Worm (Caenorhabditis elegans) whole organism, L2 larva: ENCODE measurements around the gene R151.8.

ENCODE experiments used
- R02D3.7 ChIP-seq: fragments of 150-350 bp; optimal IDR thresholded peaks from 2 replicates; lab custom pipeline; 2014; ENCODE audit warnings: missing biosample characterization, missing genetic modification characterization
- alr-1 ChIP-seq: fragments of 150-350 bp; optimal IDR thresholded peaks from 2 replicates; lab custom pipeline; 2014; ENCODE audit warnings: missing biosample characterization, missing genetic modification characterization
- elt-3 ChIP-seq: sonication (generic microtip); optimal IDR thresholded peaks from 2 replicates; lab custom pipeline; 2017; ENCODE audit warnings: missing biosample characterization, missing genetic modification characterization
- fos-1 ChIP-seq: fragments of 150-350 bp; optimal IDR thresholded peaks from 2 replicates; lab custom pipeline; 2014; ENCODE audit warnings: missing biosample characterization, missing genetic modification characterization
- lin-13 ChIP-seq: fragments of 150-350 bp; optimal IDR thresholded peaks from 2 replicates; lab custom pipeline; 2014; ENCODE audit warnings: missing biosample characterization, missing genetic modification reagents, missing genetic modification characterization
- lsy-2 ChIP-seq, 2 experiments: fragments of 150-350 bp in 1 of 2; sonication (generic microtip) in 1 of 2; optimal IDR thresholded peaks; 2 replicates each; lab custom pipeline; 2014 to 2017; ENCODE audit warnings: missing biosample characterization in 2 of 2, missing genetic modification characterization in 2 of 2
- nhr-10 ChIP-seq: sonication (generic microtip); optimal IDR thresholded peaks from 2 replicates; lab custom pipeline; 2017; ENCODE audit warnings: missing biosample characterization, missing genetic modification characterization
- nhr-237 ChIP-seq: fragments of 150-350 bp; optimal IDR thresholded peaks from 2 replicates; lab custom pipeline; 2014; ENCODE audit warnings: missing biosample characterization, missing genetic modification characterization
- nhr-77 ChIP-seq: fragments of 150-350 bp; optimal IDR thresholded peaks from 2 replicates; lab custom pipeline; 2014; ENCODE audit warnings: missing biosample characterization, missing genetic modification characterization
- sma-3 ChIP-seq: sonication (generic microtip); optimal IDR thresholded peaks from 2 replicates; lab custom pipeline; 2016; ENCODE audit warnings: missing genetic modification reagents, missing genetic modification characterization, missing compliant biosample characterization
- snpc-4 ChIP-seq: fragments of 150-350 bp; optimal IDR thresholded peaks from 2 replicates; lab custom pipeline; 2014; ENCODE audit warnings: missing biosample characterization, missing genetic modification characterization
- unc-55 ChIP-seq: fragments of 150-350 bp; sonication (generic microtip); optimal IDR thresholded peaks from 3 replicates; lab custom pipeline; 2014; ENCODE audit warnings: missing biosample characterization, missing genetic modification reagents, missing genetic modification characterization
- unc-62 ChIP-seq: fragments of 150-350 bp; optimal IDR thresholded peaks from 2 replicates; lab custom pipeline; 2014; ENCODE audit warnings: missing biosample characterization, missing genetic modification reagents, missing genetic modification characterization
- zag-1 ChIP-seq: fragments of 150-350 bp; optimal IDR thresholded peaks from 2 replicates; lab custom pipeline; 2014; ENCODE audit warnings: missing biosample characterization, missing genetic modification characterization

- TF ChIP-seq sma-3 (GFP tag; lab: Kevin White, UChicago) (no peak), alr-1 (no peak), lsy-2 (tag; optimal IDR thresholded peaks at IDR 0.05; lab: Kevin White, UChicago) (no peak), nhr-237 (tag; lab: Kevin White, UChicago) (no peak), R02D3.7 (tag; lab: Kevin White, UChicago) (no peak), nhr-10 (tag; lab: Kevin White, UChicago) (no peak), snpc-4 (tag; lab: Kevin White, UChicago) (no peak), unc-62 (GFP tag; lab: Kevin White, UChicago) (no peak), lin-13 (GFP tag; lab: Kevin White, UChicago) (no peak), nhr-77 (no peak), elt-3 (tag; lab: Kevin White, UChicago) (no peak), zag-1 (tag; lab: Kevin White, UChicago) (no peak), unc-55 (GFP tag; lab: Kevin White, UChicago) (no peak), fos-1 (no peak)
Observed at ce11 chrIII:7226607-7227006, 3.0 kb downstream of the R151.8 start, which contains the start of gene hsp-75.
